In genomic region chrIV:6248486-6248885, ce11 we compare ENCODE assay signal across 1 worm cellular context.
A peak's percentile ranks its signal among the peaks of the same experiment; 100 is the strongest.
TF ChIP-seq lines count a peak whose summit lies in the region.

TSS of gene acox-3 (minus strand) at chrIV:6248492.

TF ChIP-seq in whole organism, L2 larva, 48 proteins besides CTCF, POLR2A, EP300 and RAD21 (continued from another document):
- TF ChIP-seq nhr-12 (tag; optimal IDR thresholded peaks at IDR 0.05; lab: Kevin White, UChicago) = no peak
- TF ChIP-seq ztf-1 (GFP tag; conservative IDR thresholded peaks at IDR 0.05; lab: Robert Waterston, UW) = no peak
- no peak for TF ChIP-seq elt-3 (tag; optimal IDR thresholded peaks at IDR 0.05; lab: Kevin White, UChicago)
- TF ChIP-seq mab-5 (tag; optimal IDR thresholded peaks at IDR 0.05; lab: Kevin White, UChicago) = no peak
- TF ChIP-seq nhr-25 (tag; optimal IDR thresholded peaks at IDR 0.05; lab: Kevin White, UChicago) = no peak
- no peak for TF ChIP-seq mbf-1 (tag; optimal IDR thresholded peaks at IDR 0.05; lab: Kevin White, UChicago)
- TF ChIP-seq unc-39 (tag; optimal IDR thresholded peaks at IDR 0.05; lab: Kevin White, UChicago) = no peak
- peak; percentile 58 for TF ChIP-seq gmeb-1 (tag; optimal IDR thresholded peaks at IDR 0.05; lab: Kevin White, UChicago)
- no peak for TF ChIP-seq nhr-77 (tag; optimal IDR thresholded peaks at IDR 0.05; lab: Kevin White, UChicago)
- TF ChIP-seq nhr-23 (tag; optimal IDR thresholded peaks at IDR 0.05; lab: Kevin White, UChicago) = no peak
- peak; percentile 28 for TF ChIP-seq blmp-1 (tag; optimal IDR thresholded peaks at IDR 0.05; lab: Kevin White, UChicago; ENCODE audit: insufficient read depth)
- no peak for TF ChIP-seq aly-2 (tag; optimal IDR thresholded peaks at IDR 0.05; lab: Kevin White, UChicago)
- TF ChIP-seq elt-1 (tag; optimal IDR thresholded peaks at IDR 0.05; lab: Kevin White, UChicago) = no peak
- no peak for TF ChIP-seq zag-1 (tag; optimal IDR thresholded peaks at IDR 0.05; lab: Kevin White, UChicago)
- no peak for TF ChIP-seq lin-13 (GFP tag; optimal IDR thresholded peaks at IDR 0.05; lab: Kevin White, UChicago)
- peak; percentile 82 for TF ChIP-seq sma-9 (GFP tag; optimal IDR thresholded peaks at IDR 0.05; lab: Kevin White, UChicago)
- TF ChIP-seq sma-9 (tag; optimal IDR thresholded peaks at IDR 0.05; lab: Kevin White, UChicago) = no peak
- no peak for TF ChIP-seq F13H6.1 (tag; optimal IDR thresholded peaks at IDR 0.05; lab: Kevin White, UChicago)
- no peak for TF ChIP-seq ztf-11 (tag; optimal IDR thresholded peaks at IDR 0.05; lab: Kevin White, UChicago)
- no peak for TF ChIP-seq lin-11 (tag; optimal IDR thresholded peaks at IDR 0.05; lab: Kevin White, UChicago)
- no peak for TF ChIP-seq mdl-1 (tag; optimal IDR thresholded peaks at IDR 0.05; lab: Kevin White, UChicago)
- no peak for TF ChIP-seq ceh-82 (tag; optimal IDR thresholded peaks at IDR 0.05; lab: Kevin White, UChicago)
- no peak for TF ChIP-seq lin-39 (tag; optimal IDR thresholded peaks at IDR 0.05; lab: Kevin White, UChicago)
- no peak for TF ChIP-seq nhr-10 (tag; optimal IDR thresholded peaks at IDR 0.05; lab: Kevin White, UChicago)
- no peak for TF ChIP-seq sem-4 (tag; optimal IDR thresholded peaks at IDR 0.05; lab: Kevin White, UChicago)
- TF ChIP-seq ZK546.5 (tag; optimal IDR thresholded peaks at IDR 0.05; lab: Kevin White, UChicago) = no peak
- TF ChIP-seq nhr-11 (tag; optimal IDR thresholded peaks at IDR 0.05; lab: Kevin White, UChicago) = no peak
- TF ChIP-seq nhr-129 (tag; optimal IDR thresholded peaks at IDR 0.05; lab: Kevin White, UChicago) = no peak
